Fruit fly (Drosophila melanogaster) whole organism, embryonic: ENCODE data around the gene euc.

Experiments
- BtbVII ChIP-seq: fragments of 200-800 bp; sonication (Bioruptor generic); optimal IDR thresholded peaks from 3 replicates; lab custom pipeline; 2017; ENCODE audit warnings: missing biosample characterization, mild to moderate bottlenecking, missing genetic modification characterization
- CG10462 ChIP-seq: fragments of 200-800 bp; sonication (Bioruptor generic); optimal IDR thresholded peaks from 2 replicates; lab custom pipeline; 2016; ENCODE audit warnings: missing biosample characterization, missing genetic modification characterization
- CG10543 ChIP-seq: fragments of 200-800 bp; sonication (Bioruptor generic); optimal IDR thresholded peaks from 3 replicates; lab custom pipeline; 2017; ENCODE audit warnings: missing biosample characterization, mild to moderate bottlenecking, missing genetic modification characterization, moderate library complexity
- CG10959 ChIP-seq: fragments of 200-800 bp; sonication (Bioruptor generic); IDR thresholded peaks from 2 replicates; pipeline ENCODE4 v1.3.6; 2022; ENCODE audit warnings: missing biosample characterization, missing genetic modification characterization
- CG11456 ChIP-seq: fragments of 200-800 bp; sonication (Bioruptor generic); IDR thresholded peaks from 3 replicates; pipeline ENCODE4 v1.3.6; 2022; ENCODE audit warnings: missing biosample characterization, missing genetic modification characterization
- CG12659 ChIP-seq: fragments of 200-800 bp; sonication (Bioruptor generic); optimal IDR thresholded peaks from 3 replicates; lab custom pipeline; 2017; ENCODE audit warnings: mild to moderate bottlenecking, missing biosample characterization, missing genetic modification reagents, missing genetic modification characterization
- CG17612 ChIP-seq: fragments of 200-800 bp; sonication (Bioruptor generic); IDR thresholded peaks from 2 replicates; pipeline ENCODE4 v1.3.6; 2022; ENCODE audit warnings: missing biosample characterization, missing genetic modification characterization
- CG2202 ChIP-seq: fragments of 200-800 bp; sonication (Bioruptor generic); optimal IDR thresholded peaks from 2 replicates; lab custom pipeline; 2018; ENCODE audit warnings: missing biosample characterization, mild to moderate bottlenecking, missing genetic modification characterization
- CG4328 ChIP-seq: fragments of 200-800 bp; sonication (Bioruptor generic); optimal IDR thresholded peaks from 3 replicates; lab custom pipeline; 2017; ENCODE audit warnings: missing biosample characterization, missing genetic modification reagents, missing genetic modification characterization
- CG4707 ChIP-seq: fragments of 200-800 bp; sonication (Bioruptor generic); optimal IDR thresholded peaks from 2 replicates; lab custom pipeline; 2018; ENCODE audit warnings: missing biosample characterization, mild to moderate bottlenecking, missing genetic modification characterization, moderate library complexity
- CG6791 ChIP-seq: fragments of 200-800 bp; sonication (Bioruptor generic); IDR thresholded peaks from 3 replicates; pipeline ENCODE4 v1.3.6; 2022; ENCODE audit warnings: missing biosample characterization, missing genetic modification characterization; ENCODE audit not compliant: partially characterized antibody
- CG8944 ChIP-seq: fragments of 200-800 bp; sonication (Bioruptor generic); optimal IDR thresholded peaks from 3 replicates; lab custom pipeline; 2016; ENCODE audit warnings: missing biosample characterization, missing genetic modification characterization
- CG9437 ChIP-seq: fragments of 200-800 bp; sonication (Bioruptor generic); optimal IDR thresholded peaks from 2 replicates; lab custom pipeline; 2018; ENCODE audit warnings: missing biosample characterization, mild to moderate bottlenecking, missing genetic modification characterization
- D19A ChIP-seq: fragments of 200-800 bp; optimal IDR thresholded peaks from 3 replicates; lab custom pipeline; 2019; ENCODE audit warnings: missing biosample characterization, mild to moderate bottlenecking, missing genetic modification characterization, moderate library complexity
- E2f2 ChIP-seq: fragments of 200-800 bp; sonication (Bioruptor generic); IDR thresholded peaks from 2 replicates; pipeline ENCODE4 v1.3.6; 2022; ENCODE audit warnings: missing biosample characterization, missing genetic modification characterization
- Ets65A ChIP-seq: fragments of 200-800 bp; sonication (Bioruptor generic); peaks from one replicate; lab custom pipeline; 2016; ENCODE audit warnings: missing biosample characterization, missing genetic modification characterization
- Fer3 ChIP-seq: fragments of 200-800 bp; sonication (Bioruptor generic); optimal IDR thresholded peaks from 2 replicates; lab custom pipeline; 2018; ENCODE audit warnings: missing biosample characterization, mild to moderate bottlenecking, missing genetic modification characterization, moderate library complexity
- Hr51 ChIP-seq, 2 experiments: fragments of 200-800 bp; sonication (Bioruptor generic); optimal IDR thresholded peaks; 2 replicates in 1 of 2; 3 replicates in 1 of 2; lab custom pipeline; 2016 to 2018; ENCODE audit warnings: missing biosample characterization in 2 of 2, missing genetic modification characterization in 2 of 2, mild to moderate bottlenecking in 1 of 2, moderate library complexity in 1 of 2
- Mad ChIP-seq: fragments of 200-800 bp; sonication (Bioruptor generic); optimal IDR thresholded peaks from 2 replicates; lab custom pipeline; 2016; ENCODE audit warnings: missing biosample characterization, missing genetic modification characterization
- Mrtf ChIP-seq: fragments of 200-800 bp; sonication (Bioruptor generic); IDR thresholded peaks from 3 replicates; pipeline ENCODE4 v1.3.6; 2022; ENCODE audit warnings: missing biosample characterization, missing genetic modification characterization
- Neu2 ChIP-seq: fragments of 200-800 bp; sonication (Bioruptor generic); optimal IDR thresholded peaks from 3 replicates; lab custom pipeline; 2016; ENCODE audit warnings: missing biosample characterization, missing genetic modification characterization, borderline replicate concordance
- Opbp ChIP-seq: fragments of 200-800 bp; sonication (Bioruptor generic); IDR thresholded peaks from 3 replicates; pipeline ENCODE4 v1.3.6; 2022; ENCODE audit warnings: missing biosample characterization, missing genetic modification characterization; ENCODE audit not compliant: partially characterized antibody
- Sry-δ ChIP-seq: fragments of 200-800 bp; sonication (Bioruptor generic); optimal IDR thresholded peaks from 2 replicates; lab custom pipeline; 2016; ENCODE audit warnings: missing biosample characterization, missing genetic modification characterization
- Ssrp ChIP-seq: fragments of 200-800 bp; sonication (Bioruptor generic); optimal IDR thresholded peaks from 2 replicates; lab custom pipeline; 2018; ENCODE audit warnings: missing biosample characterization, mild to moderate bottlenecking, missing genetic modification characterization, moderate library complexity
- abd-A ChIP-seq: fragments of 200-800 bp; sonication (Bioruptor generic); optimal IDR thresholded peaks from 3 replicates; lab custom pipeline; 2019; ENCODE audit warnings: missing biosample characterization, mild to moderate bottlenecking, missing genetic modification characterization, moderate library complexity
- amos ChIP-seq: fragments of 200-800 bp; sonication (Bioruptor generic); IDR thresholded peaks from 2 replicates; pipeline ENCODE4 v1.3.6; 2022; ENCODE audit warnings: missing biosample characterization, missing genetic modification characterization; ENCODE audit not compliant: partially characterized antibody
- btn ChIP-seq: fragments of 200-800 bp; sonication (Bioruptor generic); optimal IDR thresholded peaks from 2 replicates; lab custom pipeline; 2016; ENCODE audit warnings: missing biosample characterization, missing genetic modification characterization
- chm ChIP-seq: fragments of 200-800 bp; sonication (Bioruptor generic); IDR thresholded peaks from 2 replicates; pipeline ENCODE4 v1.3.6; 2022; ENCODE audit warnings: missing biosample characterization, missing genetic modification characterization
- gce ChIP-seq: fragments of 200-800 bp; sonication (Bioruptor generic); IDR thresholded peaks from 3 replicates; pipeline ENCODE4 v1.3.6; 2022; ENCODE audit warnings: missing biosample characterization, missing genetic modification characterization
- klu ChIP-seq: fragments of 200-800 bp; sonication (Bioruptor generic); IDR thresholded peaks from 2 replicates; pipeline ENCODE4 v1.3.6; 2022; ENCODE audit warnings: missing biosample characterization, missing genetic modification characterization
- mirr ChIP-seq: fragments of 200-800 bp; sonication (Bioruptor generic); optimal IDR thresholded peaks from 3 replicates; lab custom pipeline; 2018; ENCODE audit warnings: missing biosample characterization, mild to moderate bottlenecking, missing genetic modification characterization
- onecut ChIP-seq: fragments of 200-800 bp; sonication (Bioruptor generic); IDR thresholded peaks from 2 replicates; pipeline ENCODE4 v1.3.6; 2022; ENCODE audit warnings: missing biosample characterization, missing genetic modification characterization
- sim ChIP-seq: fragments of 200-800 bp; sonication (Bioruptor generic); IDR thresholded peaks from 2 replicates; pipeline ENCODE4 v1.3.6; 2022; ENCODE audit warnings: missing biosample characterization, missing genetic modification characterization
- slou ChIP-seq: fragments of 200-800 bp; sonication (Bioruptor generic); optimal IDR thresholded peaks from 3 replicates; lab custom pipeline; 2016; ENCODE audit warnings: missing biosample characterization, missing genetic modification characterization
- so ChIP-seq: fragments of 200-800 bp; sonication (Bioruptor generic); IDR thresholded peaks from 3 replicates; pipeline ENCODE4 v1.3.6; 2022; ENCODE audit warnings: missing biosample characterization, missing genetic modification characterization
- ssp ChIP-seq: fragments of 200-800 bp; sonication (Bioruptor generic); IDR thresholded peaks from 2 replicates; pipeline ENCODE4 v1.3.6; 2022; ENCODE audit warnings: missing biosample characterization, missing genetic modification characterization
- trh ChIP-seq: fragments of 200-800 bp; sonication (Bioruptor generic); optimal IDR thresholded peaks from 2 replicates; lab custom pipeline; 2016; ENCODE audit warnings: missing biosample characterization, missing genetic modification characterization
- tx ChIP-seq: fragments of 200-800 bp; sonication (Bioruptor generic); optimal IDR thresholded peaks from 2 replicates; lab custom pipeline; 2016; ENCODE audit warnings: missing biosample characterization, missing genetic modification characterization

Gene euc

DNA sequence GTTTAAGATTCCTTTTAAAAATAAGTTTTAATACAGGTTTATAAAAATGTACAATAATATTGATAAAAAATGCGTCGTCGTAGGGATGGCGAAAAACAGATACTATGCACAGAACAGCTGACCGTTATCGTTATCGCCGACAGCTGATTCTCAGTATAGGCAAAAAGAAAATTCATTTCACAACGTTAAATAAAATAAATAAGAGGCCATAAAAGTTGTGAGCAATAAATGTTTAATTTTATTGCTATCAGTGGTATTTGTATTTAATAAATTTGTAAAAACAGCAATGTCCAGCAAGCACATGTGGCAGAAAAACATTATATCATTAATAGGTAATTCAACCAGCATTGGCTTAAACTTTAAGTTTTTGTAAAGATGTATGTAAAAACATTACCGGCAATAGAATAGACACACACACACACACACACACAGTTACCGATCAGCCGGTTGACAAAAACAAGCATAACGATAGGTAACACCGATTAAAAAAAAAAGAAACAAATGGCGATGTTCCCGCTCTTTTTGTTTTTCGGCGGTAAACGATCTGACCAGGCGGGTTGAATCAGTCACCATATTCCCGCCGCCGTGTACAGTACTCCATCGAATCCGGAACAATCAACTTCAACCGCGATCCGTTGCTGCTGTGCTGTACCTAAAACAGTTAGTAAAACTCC lies 2.4 kb upstream of the euc start, which contains the start of the genes dnk and Smu1 (continued):
- TF ChIP-seq CG10543 (no peak), Hr51 (GFP tag; optimal IDR thresholded peaks at IDR 0.05; lab: Kevin White, UChicago) (no peak), Ets65A (GFP tag; lab: Kevin White, UChicago) (no peak), so (GFP tag; lab: Robert Waterston, UW) (no peak), CG10462 (no peak), CG12659 (peak; percentile 51), Sry-δ (GFP tag; lab: Kevin White, UChicago) (no peak), gce (GFP tag; lab: Robert Waterston, UW) (no peak), CG6791 (GFP tag; lab: Robert Waterston, UW) (peak; percentile 43; the same call in 1 of the 3 replicates), btn (no peak), CG8944 (GFP tag; lab: Kevin White, UChicago) (no peak), CG9437 (GFP tag; lab: Kevin White, UChicago) (peak; percentile 13), CG4328 (GFP tag; lab: Kevin White, UChicago) (no peak), Mrtf (GFP tag; lab: Robert Waterston, UW) (no peak), Ssrp (tag; lab: Kevin White, UChicago) (no peak), klu (GFP tag; lab: Robert Waterston, UW) (no peak), onecut (GFP tag; lab: Robert Waterston, UW) (peak; percentile 13; the same call in 1 of the 2 replicates), D19A (tag; lab: Kevin White, UChicago) (no peak), Neu2 (GFP tag; lab: Kevin White, UChicago) (no peak), E2f2 (GFP tag; lab: Robert Waterston, UW) (peak; percentile 49), sim (GFP tag; lab: Robert Waterston, UW) (no peak), tx (GFP tag; lab: Kevin White, UChicago) (no peak), Mad (GFP tag; lab: Kevin White, UChicago) (no peak), BtbVII (no peak), trh (no peak), slou (GFP tag; lab: Kevin White, UChicago) (no peak), amos (GFP tag; lab: Robert Waterston, UW) (peak; percentile 57), Opbp (GFP tag; lab: Robert Waterston, UW) (peak; percentile 18; the same call in 1 of the 3 replicates), Fer3 (tag; lab: Kevin White, UChicago) (no peak), ssp (no peak)

DNA sequence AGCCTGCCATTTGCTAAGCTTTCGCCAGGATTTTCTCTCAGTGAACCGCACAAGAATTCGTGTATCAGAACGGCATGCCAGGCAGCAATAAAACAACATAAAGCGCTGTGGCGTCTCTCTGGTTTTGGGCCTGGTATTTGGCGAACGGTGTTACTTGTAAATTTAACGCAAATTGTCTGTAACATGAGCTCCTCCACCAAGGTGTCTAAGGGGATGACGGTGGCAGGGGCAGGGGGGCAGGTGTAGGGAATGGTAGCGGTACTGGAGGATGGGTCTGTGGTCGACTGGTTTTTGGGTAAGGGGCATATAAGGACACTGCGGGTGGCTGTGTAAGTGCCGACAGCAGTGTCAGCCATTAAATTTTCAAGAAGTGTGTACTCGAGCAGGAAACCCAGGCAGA lies 13.8 kb downstream of the euc start:
- TF ChIP-seq CG17612 (GFP tag; lab: Robert Waterston, UW) (no peak), chm (GFP tag; lab: Robert Waterston, UW) (no peak), Ets65A (GFP tag; lab: Kevin White, UChicago) (peak; percentile 71), sim (GFP tag; lab: Robert Waterston, UW) (no peak), CG11456 (0 out of 3 replicates have a peak, but pooled peaks have one; percentile 31), abd-A (peak; percentile 73), CG2202 (tag; lab: Kevin White, UChicago) (no peak), mirr (GFP tag; lab: Kevin White, UChicago) (peak; percentile 51), CG4707 (GFP tag; lab: Kevin White, UChicago) (no peak), CG10959 (no peak)
- TF ChIP-seq, all 482 proteins: peak for 4
